Fruit fly (Drosophila melanogaster): Measurements from ENCODE around the gene CG32750.

Gene CG32750

dm6 chrX:6193183-6193810, 2.9 kb downstream of the CG32750 start (continued):
- no peak for TF ChIP-seq Hr38 (GFP tag; optimal IDR thresholded peaks at IDR 0.05)
- TF ChIP-seq Sox14 (GFP tag; optimal IDR thresholded peaks at IDR 0.05): peak; percentile 49
- peak; percentile 57 for TF ChIP-seq Hr4 (GFP tag; optimal IDR thresholded peaks at IDR 0.05)
- TF ChIP-seq achi (GFP tag; optimal IDR thresholded peaks at IDR 0.05): peak; percentile 72
- TF ChIP-seq CG8319 (GFP tag; optimal IDR thresholded peaks at IDR 0.05): peak; percentile 27
- TF ChIP-seq ss (GFP tag; optimal IDR thresholded peaks at IDR 0.05): peak in 1 of 2 experiments; percentile 29
- peak; percentile 52 for TF ChIP-seq CG6792 (GFP tag; optimal IDR thresholded peaks at IDR 0.05)
- peak; percentile 15 for TF ChIP-seq CG11902 (GFP tag; optimal IDR thresholded peaks at IDR 0.05)
- no peak for TF ChIP-seq fd85E (GFP tag; optimal IDR thresholded peaks at IDR 0.05)

dm6 chrX:6192332-6192731, 3.9 kb downstream of the CG32750 start, which contains the start of gene Ca-alpha1T:
Gene Ca-alpha1T, minus strand, starts transcription at chrX:6192483.
- TF ChIP-seq Eip78C (GFP tag): no peak
- no peak for TF ChIP-seq topi (GFP tag; optimal IDR thresholded peaks at IDR 0.05)
- TF ChIP-seq CG11294 (GFP tag; IDR thresholded peaks at IDR 0.05): no peak
- no peak for TF ChIP-seq fkh (GFP tag; optimal IDR thresholded peaks at IDR 0.05)
- no peak for TF ChIP-seq CG8632 (GFP tag; optimal IDR thresholded peaks at IDR 0.05)
- TF ChIP-seq Blimp-1 (GFP tag; optimal IDR thresholded peaks at IDR 0.05): no peak
- TF ChIP-seq CG3032 (tag; optimal IDR thresholded peaks at IDR 0.05): no peak
- no peak for TF ChIP-seq Smox (GFP tag; optimal IDR thresholded peaks at IDR 0.05)
- TF ChIP-seq CG4318 (GFP tag; optimal IDR thresholded peaks at IDR 0.05): no peak
- TF ChIP-seq Lpt (GFP tag; optimal IDR thresholded peaks at IDR 0.05): no peak
- no peak for TF ChIP-seq spab (GFP tag; optimal IDR thresholded peaks at IDR 0.05)

- TF ChIP-seq salr (GFP tag; optimal IDR thresholded peaks at IDR 0.05) (no peak), Ets96B (tag; optimal IDR thresholded peaks at IDR 0.05) (no peak), svp (GFP tag) (peak; percentile 50), CG15336 (GFP tag; IDR thresholded peaks at IDR 0.05) (0 out of 2 replicates have a peak, but pooled peaks have one; percentile 22), CG6276 (GFP tag; optimal IDR thresholded peaks at IDR 0.05) (no peak), achi (GFP tag; optimal IDR thresholded peaks at IDR 0.05) (no peak), CG1621 (tag; optimal IDR thresholded peaks at IDR 0.05) (no peak), CG8319 (GFP tag; optimal IDR thresholded peaks at IDR 0.05) (no peak), CG32006 (GFP tag; optimal IDR thresholded peaks at IDR 0.05) (peak; percentile 18), cyc (GFP tag; optimal IDR thresholded peaks at IDR 0.05) (no peak), CG31627 (GFP tag; optimal IDR thresholded peaks at IDR 0.05) (peak; percentile 7), CG11294 (GFP tag; IDR thresholded peaks at IDR 0.05) (peak; percentile 28; the same call in 1 of the 2 replicates), Sox102F (GFP tag; optimal IDR thresholded peaks at IDR 0.05) (no peak), Gug (GFP tag; IDR thresholded peaks at IDR 0.05) (peak; percentile 45), CG6792 (GFP tag; optimal IDR thresholded peaks at IDR 0.05) (no peak), CG10631 (GFP tag; optimal IDR thresholded peaks at IDR 0.05) (peak; percentile 2), fd85E (GFP tag; optimal IDR thresholded peaks at IDR 0.05) (no peak), Blimp-1 (GFP tag; optimal IDR thresholded peaks at IDR 0.05) (no peak), Hr39 (GFP tag; optimal IDR thresholded peaks at IDR 0.05) (peak; percentile 4), spab (GFP tag; optimal IDR thresholded peaks at IDR 0.05) (no peak), CG9139 (GFP tag; optimal IDR thresholded peaks at IDR 0.05) (no peak), Eip78C (GFP tag) (peak; percentile 29), CG6163 (GFP tag; IDR thresholded peaks at IDR 0.05) (peak; percentile 54; the same call in 1 of the 3 replicates), Ets21C (GFP tag; optimal IDR thresholded peaks at IDR 0.05) (no peak), CG8119 (GFP tag; IDR thresholded peaks at IDR 0.05) (no peak), topi (GFP tag; optimal IDR thresholded peaks at IDR 0.05) (no peak), CG34406 (GFP tag; optimal IDR thresholded peaks at IDR 0.05) (no peak), CG3032 (tag; optimal IDR thresholded peaks at IDR 0.05) (no peak), Lpt (GFP tag; optimal IDR thresholded peaks at IDR 0.05) (no peak), Met (GFP tag; optimal IDR thresholded peaks at IDR 0.05) (no peak), Hr4 (GFP tag; optimal IDR thresholded peaks at IDR 0.05) (peak; percentile 34), Eip75B (GFP tag; optimal IDR thresholded peaks at IDR 0.05) (no peak), CG3919 (GFP tag; optimal IDR thresholded peaks at IDR 0.05) (peak; percentile 18), fd59A (GFP tag; optimal IDR thresholded peaks at IDR 0.05) (no peak), CG4318 (GFP tag; optimal IDR thresholded peaks at IDR 0.05) (no peak), CG10669 (GFP tag; optimal IDR thresholded peaks at IDR 0.05) (peak; percentile 8), OdsH (GFP tag; optimal IDR thresholded peaks at IDR 0.05) (peak; percentile 9), pdm3 (GFP tag; optimal IDR thresholded peaks at IDR 0.05) (peak; percentile 17), Smox (GFP tag; optimal IDR thresholded peaks at IDR 0.05) (no peak), acj6 (GFP tag; optimal IDR thresholded peaks at IDR 0.05) (no peak), CG8632 (GFP tag; optimal IDR thresholded peaks at IDR 0.05) (no peak)
Observed at dm6 chrX:6179428-6179827, 16.8 kb downstream of the CG32750 start.

All from whole organism, prepupa.